Worm (Caenorhabditis elegans) whole organism, L4 larva: Measurements from ENCODE around the gene fzy-1.

Experiments
- aha-1 ChIP-seq: fragments of 150-350 bp; peaks from one replicate; lab custom pipeline; 2014; ENCODE audit warnings: missing biosample characterization, missing genetic modification characterization
- ama-1 ChIP-seq: fragments of 150-350 bp; optimal IDR thresholded peaks from 2 replicates; lab custom pipeline; 2014; ENCODE audit warnings: inconsistent platforms, mixed read lengths
- ceh-82 ChIP-seq: sonication (generic microtip); optimal IDR thresholded peaks from 2 replicates; lab custom pipeline; 2017; ENCODE audit warnings: missing biosample characterization, missing genetic modification characterization
- dmd-9 ChIP-seq: fragments of 200-800 bp; sonication (Bioruptor generic); IDR thresholded peaks from 2 replicates; pipeline ENCODE4 v1.3.6; 2022; ENCODE audit warnings: missing genetic modification reagents, missing genetic modification characterization, missing compliant biosample characterization
- egl-27 ChIP-seq: sonication (generic microtip); optimal IDR thresholded peaks from 3 replicates; lab custom pipeline; 2017; ENCODE audit warnings: missing biosample characterization, missing genetic modification reagents, missing genetic modification characterization
- jun-1 ChIP-seq: fragments of 150-350 bp; optimal IDR thresholded peaks from 2 replicates; lab custom pipeline; 2014; ENCODE audit warnings: missing biosample characterization, missing genetic modification reagents, missing genetic modification characterization
- pqm-1 ChIP-seq: sonication (generic microtip); optimal IDR thresholded peaks from 2 replicates; lab custom pipeline; 2017; ENCODE audit warnings: missing biosample characterization, missing genetic modification characterization
- snpc-4 ChIP-seq: fragments of 150-350 bp; optimal IDR thresholded peaks from 2 replicates; lab custom pipeline; 2014; ENCODE audit warnings: missing biosample characterization, missing genetic modification characterization
- spr-3 ChIP-seq: fragments of 200-800 bp; sonication (Bioruptor generic); optimal IDR thresholded peaks from 2 replicates; lab custom pipeline; 2018; ENCODE audit warnings: mild to moderate bottlenecking, missing genetic modification characterization, missing compliant biosample characterization

DNA sequence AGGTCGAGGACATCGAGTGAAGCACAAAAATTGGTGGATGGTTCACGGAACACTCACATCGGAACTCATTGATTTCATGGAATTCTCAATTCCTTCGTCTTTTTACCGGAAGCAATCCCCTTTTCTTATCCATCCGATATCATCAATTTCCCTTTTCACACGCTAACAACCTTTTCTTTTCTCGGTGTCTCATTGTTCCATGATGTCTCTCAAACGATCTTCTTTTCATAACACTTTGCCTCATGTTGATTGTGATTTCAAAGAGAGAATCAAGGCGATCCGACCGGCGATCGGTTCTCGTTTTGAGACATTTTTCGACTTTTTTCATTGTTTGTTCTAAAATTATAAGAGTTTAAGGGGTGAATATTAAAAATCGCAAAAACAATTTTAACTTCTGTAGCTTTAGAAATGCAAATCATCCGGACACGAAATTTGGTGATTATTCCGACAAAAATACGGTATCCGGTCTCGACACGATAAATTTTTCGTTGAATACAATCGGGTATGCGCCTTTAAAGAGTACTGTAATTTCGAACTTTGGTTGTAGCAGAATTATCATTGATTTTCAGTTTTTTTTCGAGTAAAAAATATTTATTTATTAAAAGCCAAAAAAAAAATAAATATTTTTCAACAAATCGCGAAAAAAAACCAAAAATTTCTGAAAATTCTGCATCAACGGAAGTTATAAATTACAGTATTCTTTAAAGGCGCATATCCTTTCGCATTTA, 41.7 kb upstream of the fzy-1 start:
- TF ChIP-seq spr-3 (GFP tag; lab: Kevin White, UChicago): no peak
- TF ChIP-seq aha-1 (tag; lab: Kevin White, UChicago): no peak
- no peak for TF ChIP-seq egl-27 (tag; lab: Kevin White, UChicago)
- no peak for TF ChIP-seq jun-1 (tag; lab: Kevin White, UChicago)
- TF ChIP-seq ama-1 (lab: Kevin White, UChicago): no peak
- no peak for TF ChIP-seq dmd-9 (GFP tag; lab: Robert Waterston, UW)
- no peak for TF ChIP-seq snpc-4 (tag; lab: Kevin White, UChicago)
- no peak for TF ChIP-seq pqm-1 (tag; lab: Kevin White, UChicago)
- TF ChIP-seq ceh-82 (tag; lab: Kevin White, UChicago): no peak
